Worm (Caenorhabditis elegans): Measurements from ENCODE around the gene zfp-3.

zfp-3 gene

DNA sequence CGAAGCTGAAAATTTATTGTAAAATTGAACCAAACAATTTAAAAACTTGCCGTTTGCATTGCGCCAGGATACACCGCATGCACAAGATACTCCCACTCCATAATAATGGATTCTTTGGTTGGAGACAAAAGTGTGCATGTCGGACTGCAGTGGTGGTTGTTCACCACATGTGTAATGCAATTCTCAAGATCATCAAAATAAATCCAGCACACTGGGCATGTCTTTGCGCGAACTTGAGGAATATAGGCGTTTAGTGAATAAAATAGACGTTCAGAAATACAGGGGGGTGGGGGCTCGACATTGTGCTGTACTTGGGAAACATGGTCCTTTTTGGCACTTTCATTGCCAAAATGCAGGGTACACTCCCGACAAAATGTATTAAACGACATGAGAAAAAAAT is 20.0 kb downstream of the zfp-3 start, which contains the start of gene F19G12.11:
F19G12.11 (minus strand) TSS at position 101 of the 400 bp plus-strand sequence.
- TF ChIP-seq ceh-8 (GFP tag; optimal IDR thresholded peaks at IDR 0.05) (no peak), grh-1 (GFP tag; IDR thresholded peaks at IDR 0.05) (no peak), lin-14 (GFP tag; optimal IDR thresholded peaks at IDR 0.05) (no peak), skn-1 (tag; optimal IDR thresholded peaks at IDR 0.05) (no peak), aly-2 (tag; optimal IDR thresholded peaks at IDR 0.05) (no peak), ces-1 (GFP tag; optimal IDR thresholded peaks at IDR 0.05) (no peak), nhr-77 (tag; optimal IDR thresholded peaks at IDR 0.05) (no peak), mdl-1 (tag; optimal IDR thresholded peaks at IDR 0.05) (no peak), ceh-90 (tag; optimal IDR thresholded peaks at IDR 0.05) (no peak), nhr-71 (tag; optimal IDR thresholded peaks at IDR 0.05) (no peak)

DNA sequence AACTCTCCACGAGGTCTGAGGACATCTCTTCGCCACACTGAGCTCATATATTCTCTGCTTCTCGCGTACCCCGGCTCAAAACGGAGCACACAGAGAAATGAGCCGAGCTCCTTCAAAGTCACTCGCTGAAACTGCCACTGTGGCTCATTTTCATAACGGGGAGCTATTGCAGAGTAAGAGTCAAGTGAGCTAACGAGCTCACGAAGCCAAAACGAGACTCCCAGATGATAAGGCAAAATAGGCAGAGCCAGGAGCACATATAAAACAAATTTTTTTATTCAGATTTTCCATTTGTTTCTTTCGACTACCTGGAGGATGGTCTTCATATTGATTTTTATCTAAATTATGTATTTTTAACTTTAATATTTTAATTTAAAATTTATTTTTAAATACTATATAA is 21.9 kb downstream of the zfp-3 start, which contains the start of gene F19G12.3:
F19G12.3 (plus strand) TSS at position 301 of the 400 bp plus-strand sequence.
- TF ChIP-seq alr-1 (tag; optimal IDR thresholded peaks at IDR 0.05; ENCODE audit: borderline replicate concordance) (no peak), blmp-1 (tag; optimal IDR thresholded peaks at IDR 0.05) (no peak), fkh-8 (tag; optimal IDR thresholded peaks at IDR 0.05) (peak; percentile 7), grh-1 (GFP tag; IDR thresholded peaks at IDR 0.05) (no peak), mab-9 (GFP tag; IDR thresholded peaks at IDR 0.05) (no peak), swsn-7 (tag; optimal IDR thresholded peaks at IDR 0.05) (no peak), skn-1 (tag; optimal IDR thresholded peaks at IDR 0.05) (peak; percentile 42)

DNA sequence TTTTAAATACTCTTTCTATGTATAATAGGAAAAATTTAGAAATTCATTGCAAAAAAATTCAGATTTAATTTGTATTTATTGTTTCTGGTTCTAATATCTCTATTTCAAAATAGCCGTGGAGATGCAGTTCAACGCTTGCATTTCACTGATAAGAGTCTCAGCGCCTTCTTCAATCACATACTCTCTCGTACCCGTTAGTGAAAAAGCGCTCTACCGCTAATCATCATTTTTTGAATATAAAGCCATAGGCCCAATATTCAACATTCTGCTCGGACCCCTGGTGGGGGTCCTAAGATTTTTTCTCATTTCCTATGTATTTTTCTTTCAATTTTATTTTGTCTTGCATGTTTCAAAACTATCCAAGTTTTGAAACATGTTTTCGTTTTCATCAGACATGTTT is 25.9 kb downstream of the zfp-3 start:
- TF ChIP-seq elt-3 (tag; optimal IDR thresholded peaks at IDR 0.05) (peak in 1 of 6 experiments; percentile 30), rnt-1 (tag; optimal IDR thresholded peaks at IDR 0.05) (no peak), skn-1 (tag; optimal IDR thresholded peaks at IDR 0.05) (peak; percentile 100)

DNA sequence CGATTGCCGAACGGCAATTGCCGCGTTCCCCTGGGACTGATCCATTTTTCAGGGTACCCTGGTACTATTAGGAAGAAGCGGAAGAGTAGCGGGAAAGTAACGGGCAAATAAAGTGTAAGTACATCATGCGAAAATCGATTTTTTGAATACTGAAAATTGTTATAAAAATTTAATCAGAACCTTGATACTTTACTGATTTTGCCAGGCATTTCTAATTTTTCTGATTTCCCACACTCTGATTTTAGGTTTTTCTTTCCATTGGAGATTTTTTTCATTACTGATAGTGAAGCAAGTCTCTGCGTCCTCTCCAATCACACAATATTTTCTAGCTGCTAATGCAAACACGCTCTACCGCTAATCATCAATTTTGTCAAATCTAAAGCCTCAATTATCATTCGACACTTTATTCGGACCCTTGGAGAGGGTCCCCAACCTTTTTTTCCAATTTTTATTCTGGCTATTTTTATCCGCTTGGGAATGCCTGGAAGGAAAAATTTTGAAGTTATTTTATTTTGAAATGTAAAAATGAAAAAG is 27.2 kb downstream of the zfp-3 start, which contains the start of gene F19G12.9:
F19G12.9 (plus strand) TSS at position 51 of the 534 bp plus-strand sequence.
- TF ChIP-seq elt-3 (tag; optimal IDR thresholded peaks at IDR 0.05), result no peak
- TF ChIP-seq zag-1 (tag; optimal IDR thresholded peaks at IDR 0.05), result no peak
- TF ChIP-seq lin-35 (GFP tag; optimal IDR thresholded peaks at IDR 0.05), result peak in 1 of 2 experiments; percentile 54
- TF ChIP-seq mdl-1 (tag; optimal IDR thresholded peaks at IDR 0.05), result no peak
- peak; percentile 7 for TF ChIP-seq elt-2 (tag; optimal IDR thresholded peaks at IDR 0.05)
- TF ChIP-seq pag-3 (tag; optimal IDR thresholded peaks at IDR 0.05; ENCODE audit: borderline replicate concordance, insufficient read depth), result no peak
- TF ChIP-seq sptf-1 (tag; optimal IDR thresholded peaks at IDR 0.05), result no peak
- no peak for TF ChIP-seq vab-15 (tag; optimal IDR thresholded peaks at IDR 0.05)
- peak; percentile 20 for TF ChIP-seq blmp-1 (tag; optimal IDR thresholded peaks at IDR 0.05)
- no peak for TF ChIP-seq ztf-11 (tag; optimal IDR thresholded peaks at IDR 0.05)
- no peak for TF ChIP-seq ets-5 (GFP tag; IDR thresholded peaks at IDR 0.05)
- TF ChIP-seq lin-14 (GFP tag; optimal IDR thresholded peaks at IDR 0.05), result no peak
- TF ChIP-seq ceh-63 (GFP tag; optimal IDR thresholded peaks at IDR 0.05), result no peak
- no peak for TF ChIP-seq nhr-84 (tag; optimal IDR thresholded peaks at IDR 0.05)
- TF ChIP-seq unc-30 (tag; optimal IDR thresholded peaks at IDR 0.05), result no peak
- no peak for TF ChIP-seq unc-62 (GFP tag; optimal IDR thresholded peaks at IDR 0.05)
- TF ChIP-seq efl-3 (GFP tag; optimal IDR thresholded peaks at IDR 0.05), result no peak
- TF ChIP-seq swsn-7 (tag; optimal IDR thresholded peaks at IDR 0.05), result no peak
- TF ChIP-seq hpl-2 (GFP tag; optimal IDR thresholded peaks at IDR 0.05), result no peak
- no peak for TF ChIP-seq C04F5.9 (tag; optimal IDR thresholded peaks at IDR 0.05)
- TF ChIP-seq jun-1 (tag; optimal IDR thresholded peaks at IDR 0.05), result no peak
- no peak for TF ChIP-seq ces-1 (GFP tag; optimal IDR thresholded peaks at IDR 0.05)
- TF ChIP-seq dpl-1 (GFP tag; optimal IDR thresholded peaks at IDR 0.05), result no peak
- TF ChIP-seq hlh-4 (tag; optimal IDR thresholded peaks at IDR 0.05), result no peak
- no peak for TF ChIP-seq dsc-1 (tag; optimal IDR thresholded peaks at IDR 0.05)
- no peak for TF ChIP-seq lsy-2 (tag; optimal IDR thresholded peaks at IDR 0.05)
- TF ChIP-seq mab-9 (GFP tag; IDR thresholded peaks at IDR 0.05), result no peak
- TF ChIP-seq unc-98 (GFP tag; IDR thresholded peaks at IDR 0.05), result no peak
- no peak for TF ChIP-seq nhr-47 (tag; optimal IDR thresholded peaks at IDR 0.05)
- no peak for TF ChIP-seq nhr-28 (tag; optimal IDR thresholded peaks at IDR 0.05)
- peak; percentile 29 for TF ChIP-seq rnt-1 (tag; optimal IDR thresholded peaks at IDR 0.05)
- no peak for TF ChIP-seq fkh-10 (GFP tag; optimal IDR thresholded peaks at IDR 0.05)
- no peak for TF ChIP-seq tbx-2 (tag; optimal IDR thresholded peaks at IDR 0.05)
- no peak for TF ChIP-seq snu-23 (GFP tag; optimal IDR thresholded peaks at IDR 0.05)
- TF ChIP-seq egl-27 (tag; optimal IDR thresholded peaks at IDR 0.05), result no peak
- no peak for TF ChIP-seq fos-1 (tag; optimal IDR thresholded peaks at IDR 0.05)

All from whole organism, L1 larva.